Fruit fly (Drosophila melanogaster): Measurements from ENCODE around the gene CG32241.
A peak's percentile ranks its signal among the peaks of the same experiment; 100 is the strongest.

The CG32241 gene

dm6 chr3L:4480764-4481163 lies 14.3 kb upstream of the CG32241 start (continued):
- TF ChIP-seq dimm (GFP tag; IDR thresholded peaks at IDR 0.05): 0 out of 2 replicates have a peak, but pooled peaks have one; percentile 8
- no peak; the same call in 1 of the 2 replicates for TF ChIP-seq bowl (GFP tag; IDR thresholded peaks at IDR 0.05)
- TF ChIP-seq CG13424 (tag; optimal IDR thresholded peaks at IDR 0.05): no peak
- no peak for TF ChIP-seq Lpt (GFP tag; optimal IDR thresholded peaks at IDR 0.05)
- peak; percentile 12; the same call in 1 of the 2 replicates for TF ChIP-seq CG9215 (GFP tag; IDR thresholded peaks at IDR 0.05)
- TF ChIP-seq HLH3B (GFP tag; IDR thresholded peaks at IDR 0.05): no peak
- peak; percentile 35; the same call in 1 of the 2 replicates for TF ChIP-seq CG4404 (GFP tag; IDR thresholded peaks at IDR 0.05)
- TF ChIP-seq mam (GFP tag; optimal IDR thresholded peaks at IDR 0.05): no peak
- TF ChIP-seq zen (tag; optimal IDR thresholded peaks at IDR 0.05): no peak
- peak; percentile 11 for TF ChIP-seq Med (GFP tag)
- no peak for TF ChIP-seq nom (GFP tag; optimal IDR thresholded peaks at IDR 0.05)
- no peak for TF ChIP-seq gcm2 (GFP tag; optimal IDR thresholded peaks at IDR 0.05)
- no peak for TF ChIP-seq E2f1 (GFP tag; IDR thresholded peaks at IDR 0.05)
- TF ChIP-seq CG18599 (GFP tag; optimal IDR thresholded peaks at IDR 0.05): no peak
- TF ChIP-seq Sry-β (GFP tag; optimal IDR thresholded peaks at IDR 0.05): no peak
- TF ChIP-seq Awh (GFP tag; IDR thresholded peaks at IDR 0.05): no peak
- TF ChIP-seq CG2202 (tag; optimal IDR thresholded peaks at IDR 0.05): no peak
- TF ChIP-seq CG13287 (GFP tag; IDR thresholded peaks at IDR 0.05; ENCODE audit: partially characterized antibody): no peak
- no peak for TF ChIP-seq CG11093 (GFP tag; IDR thresholded peaks at IDR 0.05)
- no peak for TF ChIP-seq fd96Cb (tag; optimal IDR thresholded peaks at IDR 0.05)
- peak; percentile 30; the same call in 1 of the 2 replicates for TF ChIP-seq rib (GFP tag; IDR thresholded peaks at IDR 0.05)
- TF ChIP-seq gsb (GFP tag; IDR thresholded peaks at IDR 0.05): 0 out of 2 replicates have a peak, but pooled peaks have one; percentile 16
- TF ChIP-seq ftz-f1 (GFP tag; optimal IDR thresholded peaks at IDR 0.05): no peak
- TF ChIP-seq CHES-1-like (GFP tag; optimal IDR thresholded peaks at IDR 0.05): no peak
- 0 out of 3 replicates have a peak, but pooled peaks have one; percentile 4 for TF ChIP-seq ase (GFP tag; IDR thresholded peaks at IDR 0.05)
- TF ChIP-seq emc (GFP tag; optimal IDR thresholded peaks at IDR 0.05): no peak
- TF ChIP-seq CG12769 (tag; optimal IDR thresholded peaks at IDR 0.05): peak; percentile 20
- TF ChIP-seq Asciz (GFP tag; optimal IDR thresholded peaks at IDR 0.05): no peak
- TF ChIP-seq CG12744 (GFP tag; optimal IDR thresholded peaks at IDR 0.05): no peak
- no peak for TF ChIP-seq CG17359 (tag; optimal IDR thresholded peaks at IDR 0.05)

dm6 chr3L:4479938-4480337 lies 13.5 kb upstream of the CG32241 start, which contains the start of gene CG7465:
CG7465 (plus strand) TSS chr3L:4480283.
- TF ChIP-seq crp (GFP tag; optimal IDR thresholded peaks at IDR 0.05): no peak
- TF ChIP-seq CG16815 (GFP tag; optimal IDR thresholded peaks at IDR 0.05): no peak
- no peak for TF ChIP-seq CG2116 (GFP tag; optimal IDR thresholded peaks at IDR 0.05)
- TF ChIP-seq abd-A (tag; optimal IDR thresholded peaks at IDR 0.05): peak; percentile 68
- no peak for TF ChIP-seq CG18599 (GFP tag; optimal IDR thresholded peaks at IDR 0.05)
- TF ChIP-seq CG16863 (GFP tag; optimal IDR thresholded peaks at IDR 0.05): no peak
- TF ChIP-seq Adf1 (GFP tag; IDR thresholded peaks at IDR 0.05): peak; percentile 54; the same call in 1 of the 2 replicates
- TF ChIP-seq exex (tag; optimal IDR thresholded peaks at IDR 0.05): no peak
- TF ChIP-seq Hr39 (optimal IDR thresholded peaks at IDR 0.05): no peak
- TF ChIP-seq chinmo (GFP tag; IDR thresholded peaks at IDR 0.05; ENCODE audit: partially characterized antibody): peak; percentile 64; the same call in 1 of the 4 replicates
- TF ChIP-seq CG2712 (tag; optimal IDR thresholded peaks at IDR 0.05): no peak
- peak; percentile 27 for TF ChIP-seq CG13894 (tag; optimal IDR thresholded peaks at IDR 0.05)
